Worm (Caenorhabditis elegans): ENCODE measurements around the gene nhr-201.

nhr-201 gene

ce11 chrV:443193-443592, 21.4 kb upstream of the nhr-201 start, which contains the start of gene srh-33:
srh-33 (minus strand) TSS chrV:443293.
- TF ChIP-seq nhr-25 (tag; optimal IDR thresholded peaks at IDR 0.05) (no peak), lin-11 (tag; optimal IDR thresholded peaks at IDR 0.05) (no peak), ztf-1 (GFP tag; conservative IDR thresholded peaks at IDR 0.05) (no peak), lin-13 (GFP tag; optimal IDR thresholded peaks at IDR 0.05) (no peak), ztf-11 (tag; optimal IDR thresholded peaks at IDR 0.05) (no peak), C34F6.9 (tag; optimal IDR thresholded peaks at IDR 0.05) (no peak), peb-1 (tag; optimal IDR thresholded peaks at IDR 0.05) (no peak)

- TF ChIP-seq unc-39 (tag; optimal IDR thresholded peaks at IDR 0.05): no peak
- TF ChIP-seq fos-1 (tag; optimal IDR thresholded peaks at IDR 0.05): no peak
- TF ChIP-seq C34F6.9 (tag; optimal IDR thresholded peaks at IDR 0.05): no peak
- no peak for TF ChIP-seq lin-11 (tag; optimal IDR thresholded peaks at IDR 0.05)
- no peak for TF ChIP-seq unc-62 (GFP tag; optimal IDR thresholded peaks at IDR 0.05)
- no peak for TF ChIP-seq snpc-4 (tag; optimal IDR thresholded peaks at IDR 0.05)
- no peak for TF ChIP-seq lsy-2 (tag; optimal IDR thresholded peaks at IDR 0.05)
- TF ChIP-seq nhr-21 (tag; optimal IDR thresholded peaks at IDR 0.05): no peak
- TF ChIP-seq sma-3 (GFP tag; optimal IDR thresholded peaks at IDR 0.05): no peak
- no peak for TF ChIP-seq ZK546.5 (tag; optimal IDR thresholded peaks at IDR 0.05)
Observed at ce11 chrV:446574-446973, 18.1 kb upstream of the nhr-201 start, which contains the start of gene srh-34. srh-34 (minus strand) TSS chrV:446674.

- TF ChIP-seq ceh-16 (tag; optimal IDR thresholded peaks at IDR 0.05) (no peak), blmp-1 (tag; optimal IDR thresholded peaks at IDR 0.05; ENCODE audit: insufficient read depth) (no peak), ztf-1 (GFP tag; conservative IDR thresholded peaks at IDR 0.05) (no peak)
Observed at ce11 chrV:446988-447387, 17.6 kb upstream of the nhr-201 start.

ce11 chrV:449130-449529, 15.5 kb upstream of the nhr-201 start, which contains the start of gene srh-35:
srh-35 (minus strand) TSS chrV:449230.
- TF ChIP-seq nhr-6 (tag; optimal IDR thresholded peaks at IDR 0.05) (no peak), lin-13 (GFP tag; optimal IDR thresholded peaks at IDR 0.05) (no peak), skn-1 (tag; optimal IDR thresholded peaks at IDR 0.05) (no peak), unc-55 (GFP tag; optimal IDR thresholded peaks at IDR 0.05) (no peak), C34F6.9 (tag; optimal IDR thresholded peaks at IDR 0.05) (no peak), nhr-23 (tag; optimal IDR thresholded peaks at IDR 0.05) (no peak), mdl-1 (tag; optimal IDR thresholded peaks at IDR 0.05) (no peak), nhr-25 (tag; optimal IDR thresholded peaks at IDR 0.05) (no peak), ztf-11 (tag; optimal IDR thresholded peaks at IDR 0.05) (no peak), lsy-2 (tag; optimal IDR thresholded peaks at IDR 0.05) (no peak), sem-4 (tag; optimal IDR thresholded peaks at IDR 0.05) (no peak), R02D3.7 (tag; optimal IDR thresholded peaks at IDR 0.05) (no peak), snpc-4 (tag; optimal IDR thresholded peaks at IDR 0.05) (no peak)

ce11 chrV:449685-450084, 14.9 kb upstream of the nhr-201 start, which contains the start of gene M02H5.8:
M02H5.8 (plus strand) TSS chrV:449981.
- TF ChIP-seq ztf-4 (tag; optimal IDR thresholded peaks at IDR 0.05) (no peak), fos-1 (tag; optimal IDR thresholded peaks at IDR 0.05) (peak; percentile 95), alr-1 (tag; optimal IDR thresholded peaks at IDR 0.05) (no peak)

- peak; percentile 41 for TF ChIP-seq fos-1 (tag; optimal IDR thresholded peaks at IDR 0.05)
- no peak for TF ChIP-seq ceh-16 (tag; optimal IDR thresholded peaks at IDR 0.05)
- TF ChIP-seq nhr-25 (tag; optimal IDR thresholded peaks at IDR 0.05): no peak
Observed at ce11 chrV:450757-451501, 13.7 kb upstream of the nhr-201 start, which contains the start of gene nhr-123. nhr-123 (plus strand) TSS chrV:451451.

- TF ChIP-seq alr-1 (tag; optimal IDR thresholded peaks at IDR 0.05) (no peak), nhr-21 (tag; optimal IDR thresholded peaks at IDR 0.05) (no peak), ceh-82 (tag; optimal IDR thresholded peaks at IDR 0.05) (no peak), lin-11 (tag; optimal IDR thresholded peaks at IDR 0.05) (no peak), nhr-77 (tag; optimal IDR thresholded peaks at IDR 0.05) (no peak), zag-1 (tag; optimal IDR thresholded peaks at IDR 0.05) (no peak), nhr-237 (tag; optimal IDR thresholded peaks at IDR 0.05) (no peak), unc-39 (tag; optimal IDR thresholded peaks at IDR 0.05) (no peak), mbf-1 (tag; optimal IDR thresholded peaks at IDR 0.05) (no peak)
Observed at ce11 chrV:453569-453968, 11.1 kb upstream of the nhr-201 start, which contains the start of gene nhr-98. nhr-98 (plus strand) TSS chrV:453869.
